Worm (Caenorhabditis elegans): Measurements from ENCODE around the gene T05C1.5.

The T05C1.5 gene

ce11 chrII:4456024-4456423 is 34.6 kb downstream of the T05C1.5 start (continued):
- TF ChIP-seq sma-3 (GFP tag; optimal IDR thresholded peaks at IDR 0.05) (no peak), nhr-12 (tag; optimal IDR thresholded peaks at IDR 0.05) (no peak), aly-2 (tag; optimal IDR thresholded peaks at IDR 0.05) (no peak), nhr-23 (tag; optimal IDR thresholded peaks at IDR 0.05) (no peak), mbf-1 (tag; optimal IDR thresholded peaks at IDR 0.05) (no peak), elt-3 (tag; optimal IDR thresholded peaks at IDR 0.05) (no peak), zag-1 (tag; optimal IDR thresholded peaks at IDR 0.05) (peak; percentile 38), R02D3.7 (tag; optimal IDR thresholded peaks at IDR 0.05) (no peak), nhr-11 (tag; optimal IDR thresholded peaks at IDR 0.05) (no peak), crh-2 (tag; optimal IDR thresholded peaks at IDR 0.05) (peak; percentile 17), blmp-1 (tag; optimal IDR thresholded peaks at IDR 0.05; ENCODE audit: insufficient read depth) (no peak), lin-39 (tag; optimal IDR thresholded peaks at IDR 0.05) (no peak), sem-4 (tag; optimal IDR thresholded peaks at IDR 0.05) (peak; percentile 47), C34F6.9 (tag; optimal IDR thresholded peaks at IDR 0.05) (peak; percentile 58), nhr-25 (tag; optimal IDR thresholded peaks at IDR 0.05) (no peak), lin-13 (GFP tag; optimal IDR thresholded peaks at IDR 0.05) (no peak), ceh-16 (tag; optimal IDR thresholded peaks at IDR 0.05) (no peak), nhr-129 (tag; optimal IDR thresholded peaks at IDR 0.05) (peak; percentile 45), skn-1 (tag; optimal IDR thresholded peaks at IDR 0.05) (no peak)

- no peak for TF ChIP-seq ama-1 (optimal IDR thresholded peaks at IDR 0.05)
- TF ChIP-seq zag-1 (tag; optimal IDR thresholded peaks at IDR 0.05) = no peak
- TF ChIP-seq elt-1 (tag; optimal IDR thresholded peaks at IDR 0.05) = no peak
Measured at ce11 chrII:4454823-4455222, 35.8 kb downstream of the T05C1.5 start.

DNA sequence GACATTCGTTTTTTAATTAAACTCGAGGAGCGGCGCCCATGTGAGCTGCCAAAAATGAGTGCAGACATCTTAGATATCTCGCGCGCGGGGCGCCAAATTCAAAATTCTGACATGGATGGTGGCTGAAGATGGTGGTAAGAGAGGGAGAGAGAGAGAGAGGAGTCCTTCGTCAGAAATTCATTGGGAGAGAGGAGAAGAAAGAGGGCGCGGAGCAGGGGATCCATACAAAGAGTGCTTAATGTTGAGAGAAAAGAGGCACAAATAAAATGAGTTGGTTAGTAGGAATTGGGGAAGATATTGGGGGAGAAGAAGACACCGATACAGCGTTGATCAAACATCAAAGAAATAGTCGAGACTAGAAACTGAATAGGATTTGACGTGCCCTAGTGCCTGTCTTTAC is 37.2 kb downstream of the T05C1.5 start:
- peak; percentile 12 for TF ChIP-seq C34F6.9 (tag; optimal IDR thresholded peaks at IDR 0.05)
- no peak for TF ChIP-seq gmeb-1 (tag; optimal IDR thresholded peaks at IDR 0.05)
- peak; percentile 38 for TF ChIP-seq unc-55 (GFP tag; optimal IDR thresholded peaks at IDR 0.05)

DNA sequence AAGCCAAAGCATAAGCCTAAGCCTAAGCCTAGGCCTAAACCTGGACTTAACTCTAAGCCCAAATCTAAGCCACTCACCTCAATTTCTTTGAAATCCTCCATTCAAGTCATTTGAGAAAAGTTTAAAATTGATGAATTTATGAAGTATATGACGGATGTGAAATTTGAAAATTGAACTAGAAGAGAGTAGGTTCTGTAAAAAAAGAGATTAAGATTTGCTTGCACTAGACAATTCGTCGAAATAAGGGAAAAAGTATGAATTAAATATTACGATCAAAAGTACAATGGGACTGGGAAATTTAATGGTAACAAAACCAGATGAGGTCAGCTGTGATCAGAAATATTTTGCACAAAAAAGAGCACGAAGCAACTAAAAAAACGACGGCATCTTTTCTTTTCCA is 37.6 kb downstream of the T05C1.5 start, which contains the start of gene twk-2:
Gene twk-2 (minus strand): TSS at position 101 of the 400 bp plus-strand sequence.
- TF ChIP-seq unc-62 (GFP tag; optimal IDR thresholded peaks at IDR 0.05) (no peak), ztf-11 (tag; optimal IDR thresholded peaks at IDR 0.05) (no peak), sem-4 (tag; optimal IDR thresholded peaks at IDR 0.05) (no peak), elt-1 (tag; optimal IDR thresholded peaks at IDR 0.05) (no peak), crh-2 (tag; optimal IDR thresholded peaks at IDR 0.05) (no peak), fos-1 (tag; optimal IDR thresholded peaks at IDR 0.05) (no peak), blmp-1 (tag; optimal IDR thresholded peaks at IDR 0.05; ENCODE audit: insufficient read depth) (no peak), nhr-25 (tag; optimal IDR thresholded peaks at IDR 0.05) (no peak), aly-2 (tag; optimal IDR thresholded peaks at IDR 0.05) (no peak), sma-3 (GFP tag; optimal IDR thresholded peaks at IDR 0.05) (no peak), skn-1 (tag; optimal IDR thresholded peaks at IDR 0.05) (no peak), elt-3 (tag; optimal IDR thresholded peaks at IDR 0.05) (no peak), unc-55 (GFP tag; optimal IDR thresholded peaks at IDR 0.05) (no peak), lsy-2 (tag; optimal IDR thresholded peaks at IDR 0.05) (no peak), peb-1 (tag; optimal IDR thresholded peaks at IDR 0.05) (no peak)

- TF ChIP-seq mbf-1 (tag; optimal IDR thresholded peaks at IDR 0.05) = no peak
Measured at ce11 chrII:4444811-4445210, 45.8 kb downstream of the T05C1.5 start.

DNA sequence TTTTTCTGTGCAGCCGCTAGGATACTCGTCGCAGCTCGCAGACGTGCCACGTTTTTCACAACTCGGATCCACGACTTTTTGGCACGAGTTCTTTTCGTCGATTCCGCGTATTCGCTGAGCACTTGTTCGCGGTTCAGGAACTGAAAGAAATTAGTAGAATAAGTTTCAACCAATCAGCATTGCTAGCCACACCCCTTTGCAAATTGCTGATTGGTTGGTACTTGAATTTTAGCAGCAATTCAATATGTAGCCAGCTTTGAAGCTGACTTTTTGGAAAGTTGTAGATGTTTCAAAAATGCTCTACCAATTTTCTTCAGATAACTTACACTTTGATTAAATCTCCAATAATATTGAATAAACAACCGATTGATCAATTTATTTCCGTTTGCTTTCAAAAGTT is 49.4 kb downstream of the T05C1.5 start:
- TF ChIP-seq nhr-12 (tag; optimal IDR thresholded peaks at IDR 0.05) (no peak), lsy-2 (tag; optimal IDR thresholded peaks at IDR 0.05) (no peak), blmp-1 (tag; optimal IDR thresholded peaks at IDR 0.05; ENCODE audit: insufficient read depth) (no peak), F13H6.1 (tag; optimal IDR thresholded peaks at IDR 0.05) (no peak), elt-1 (tag; optimal IDR thresholded peaks at IDR 0.05) (no peak), C34F6.9 (tag; optimal IDR thresholded peaks at IDR 0.05) (no peak)

Measured in whole organism, L2 larva.